Fruit fly (Drosophila melanogaster): ENCODE measurements around the gene eff.

- TF ChIP-seq psq (optimal IDR thresholded peaks at IDR 0.05) (no peak), Sin3A (optimal IDR thresholded peaks at IDR 0.05) (no peak), Myc (optimal IDR thresholded peaks at IDR 0.05) (no peak), h (optimal IDR thresholded peaks at IDR 0.05) (no peak)
Observed at dm6 chr3R:14731781-14732100, 9.4 kb downstream of the eff start.
